Worm (Caenorhabditis elegans): Measurements from ENCODE around the gene bath-4.

Gene bath-4

ce11 chrII:1939652-1940051 lies 21.9 kb upstream of the bath-4 start, which contains the start of gene ZK250.13:
TSS of gene ZK250.13 (minus strand) at chrII:1939752.
- TF ChIP-seq nhr-28 (tag; optimal IDR thresholded peaks at IDR 0.05) (no peak), snpc-4 (tag; optimal IDR thresholded peaks at IDR 0.05) (no peak)

DNA sequence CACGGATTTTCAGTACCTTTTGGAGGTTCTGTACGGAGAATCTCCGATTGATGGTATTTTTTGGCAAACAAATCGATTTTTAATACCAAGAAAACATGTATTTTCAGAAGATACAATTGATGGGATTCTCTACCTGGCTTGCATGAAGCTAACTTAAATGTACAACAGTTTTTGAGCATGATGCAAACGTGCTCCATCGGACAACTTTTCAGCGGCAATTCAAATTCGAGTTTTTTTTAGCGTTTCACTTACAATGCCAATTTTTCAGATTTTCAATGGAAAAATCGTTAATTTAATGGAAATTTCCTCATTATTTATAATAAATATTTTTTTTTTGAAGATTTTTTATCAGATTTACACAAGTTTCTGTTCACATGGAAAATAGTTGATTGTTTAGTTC lies 10.8 kb upstream of the bath-4 start:
- no peak for TF ChIP-seq nhr-28 (tag; optimal IDR thresholded peaks at IDR 0.05)

DNA sequence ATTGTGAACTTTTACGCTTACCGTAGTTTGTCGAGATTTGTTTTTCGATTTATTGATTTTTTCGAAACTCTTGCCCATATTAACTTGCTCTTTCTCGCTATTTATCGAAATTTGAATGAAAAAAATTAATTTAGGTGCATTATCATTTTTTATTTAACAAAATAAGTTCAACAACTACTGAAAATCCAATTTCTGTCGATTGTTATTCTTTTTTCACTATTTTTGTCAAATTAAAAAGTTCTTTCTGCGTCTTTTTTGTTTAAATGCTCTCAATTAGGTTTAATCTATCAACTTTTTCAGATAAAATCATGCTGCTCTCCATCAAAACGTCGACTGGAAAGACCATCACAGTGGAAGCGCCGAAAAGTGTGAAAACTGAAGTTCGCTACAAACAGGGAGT lies 8.4 kb upstream of the bath-4 start, which contains the start of gene F52C6.2:
Gene F52C6.2, plus strand, starts transcription at position 301 of the 400 bp plus-strand sequence.
- TF ChIP-seq nhr-237 (tag; optimal IDR thresholded peaks at IDR 0.05) (no peak), nhr-12 (tag; optimal IDR thresholded peaks at IDR 0.05) (no peak), nhr-28 (tag; optimal IDR thresholded peaks at IDR 0.05) (no peak), unc-120 (tag; optimal IDR thresholded peaks at IDR 0.05; ENCODE audit: poor library complexity, severe bottlenecking) (no peak), tbx-8 (GFP tag; optimal IDR thresholded peaks at IDR 0.05) (no peak), mls-2 (tag; optimal IDR thresholded peaks at IDR 0.05) (no peak), mab-5 (tag; optimal IDR thresholded peaks at IDR 0.05) (no peak), bed-3 (GFP tag; optimal IDR thresholded peaks at IDR 0.05) (no peak), ztf-11 (tag; optimal IDR thresholded peaks at IDR 0.05) (no peak), mep-1 (tag; optimal IDR thresholded peaks at IDR 0.05) (no peak), unc-62 (GFP tag; optimal IDR thresholded peaks at IDR 0.05) (no peak), flh-1 (GFP tag; optimal IDR thresholded peaks at IDR 0.05) (no peak), ceh-39 (tag; optimal IDR thresholded peaks at IDR 0.05) (no peak), ham-2 (GFP tag; optimal IDR thresholded peaks at IDR 0.05) (no peak)

DNA sequence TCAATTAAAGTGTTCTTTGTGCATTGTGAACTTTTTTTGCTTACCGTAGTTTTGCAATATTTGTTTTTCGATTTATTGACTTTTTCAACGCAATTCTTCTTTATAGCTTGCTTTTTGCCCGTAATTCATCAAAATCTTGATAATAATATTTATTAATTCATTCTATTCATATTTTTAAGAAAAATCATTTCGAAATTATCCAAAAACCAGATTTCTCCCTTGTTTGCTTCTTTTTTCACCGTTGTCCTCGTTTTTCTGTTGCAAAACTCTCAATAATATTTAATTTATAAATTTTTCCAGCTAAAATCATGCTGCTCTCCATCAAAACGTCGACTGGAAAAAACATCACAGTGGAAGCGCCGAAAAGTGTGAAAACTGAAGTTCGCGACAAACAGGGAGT lies 6.7 kb upstream of the bath-4 start, which contains the start of gene F52C6.3:
Gene F52C6.3, plus strand, starts transcription at position 301 of the 400 bp plus-strand sequence.
- TF ChIP-seq hlh-1 (tag; optimal IDR thresholded peaks at IDR 0.05) = no peak
- no peak for TF ChIP-seq M03D4.4 (tag; optimal IDR thresholded peaks at IDR 0.05)
- TF ChIP-seq unc-39 (tag; optimal IDR thresholded peaks at IDR 0.05) = no peak
- no peak for TF ChIP-seq nhr-237 (tag; optimal IDR thresholded peaks at IDR 0.05)

ce11 chrII:1922665-1923187 lies 5.0 kb upstream of the bath-4 start, which contains the start of the genes bath-2 and F52C6.4:
TSS of gene bath-2 (minus strand) at chrII:1922765.
TSS of gene F52C6.4 (plus strand) at chrII:1923137.
- no peak for TF ChIP-seq ztf-11 (tag; optimal IDR thresholded peaks at IDR 0.05)
- no peak for TF ChIP-seq ceh-43 (GFP tag; optimal IDR thresholded peaks at IDR 0.05)
- TF ChIP-seq lin-13 (tag; optimal IDR thresholded peaks at IDR 0.05) = no peak
- no peak for TF ChIP-seq bed-3 (GFP tag; optimal IDR thresholded peaks at IDR 0.05)
- TF ChIP-seq ceh-83 (GFP tag; optimal IDR thresholded peaks at IDR 0.05) = no peak
- TF ChIP-seq mls-2 (tag; optimal IDR thresholded peaks at IDR 0.05) = no peak
- no peak for TF ChIP-seq ham-2 (GFP tag; optimal IDR thresholded peaks at IDR 0.05)
- TF ChIP-seq ces-1 (GFP tag; optimal IDR thresholded peaks at IDR 0.05) = no peak
- TF ChIP-seq drap-1 (GFP tag; optimal IDR thresholded peaks at IDR 0.05) = no peak
- no peak for TF ChIP-seq ceh-39 (tag; optimal IDR thresholded peaks at IDR 0.05)
- TF ChIP-seq mep-1 (tag; optimal IDR thresholded peaks at IDR 0.05) = no peak
- TF ChIP-seq blmp-1 (tag; optimal IDR thresholded peaks at IDR 0.05) = no peak
- no peak for TF ChIP-seq elt-1 (tag; optimal IDR thresholded peaks at IDR 0.05; ENCODE audit: borderline replicate concordance, insufficient read depth)
- no peak for TF ChIP-seq nhr-28 (tag; optimal IDR thresholded peaks at IDR 0.05)

DNA sequence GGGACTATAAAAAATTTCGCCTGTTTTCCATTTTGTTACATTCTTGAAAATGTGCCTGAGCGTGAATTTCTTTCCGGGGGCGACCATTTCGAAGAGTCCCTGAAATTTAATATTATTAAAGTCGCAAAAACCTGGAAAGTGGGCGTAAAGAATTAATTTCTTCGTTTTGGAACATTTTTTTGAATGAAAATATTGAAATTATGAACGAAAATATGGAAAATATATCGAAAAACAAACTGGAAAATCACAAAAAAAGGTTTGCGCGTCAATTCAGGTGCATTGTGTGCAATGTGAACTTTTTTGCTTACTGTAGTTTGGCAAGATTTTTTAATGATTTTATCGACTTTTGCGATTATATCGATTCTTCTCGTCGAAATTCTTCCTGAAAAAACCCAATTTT lies 3.3 kb upstream of the bath-4 start, which contains the start of gene bath-7:
Gene bath-7, minus strand, starts transcription at position 101 of the 400 bp plus-strand sequence.
- TF ChIP-seq drap-1 (GFP tag; optimal IDR thresholded peaks at IDR 0.05) = no peak
- no peak for TF ChIP-seq lsy-2 (tag; optimal IDR thresholded peaks at IDR 0.05)
- no peak for TF ChIP-seq ces-1 (GFP tag; optimal IDR thresholded peaks at IDR 0.05)
- TF ChIP-seq mab-5 (tag; optimal IDR thresholded peaks at IDR 0.05) = no peak
- no peak for TF ChIP-seq bed-3 (GFP tag; optimal IDR thresholded peaks at IDR 0.05)
- TF ChIP-seq zip-8 (tag; optimal IDR thresholded peaks at IDR 0.05) = no peak
- TF ChIP-seq ceh-83 (GFP tag; optimal IDR thresholded peaks at IDR 0.05) = no peak
- no peak for TF ChIP-seq pha-4 (tag; optimal IDR thresholded peaks at IDR 0.05)
- TF ChIP-seq M03D4.4 (tag; optimal IDR thresholded peaks at IDR 0.05) = no peak
- TF ChIP-seq lin-13 (tag; optimal IDR thresholded peaks at IDR 0.05) = no peak
- TF ChIP-seq tbx-8 (GFP tag; optimal IDR thresholded peaks at IDR 0.05) = no peak
- TF ChIP-seq nhr-237 (tag; optimal IDR thresholded peaks at IDR 0.05) = no peak
- no peak for TF ChIP-seq nhr-76 (tag; optimal IDR thresholded peaks at IDR 0.05)
